Fruit fly (Drosophila melanogaster): ENCODE results near the gene Gr68a.

DNA sequence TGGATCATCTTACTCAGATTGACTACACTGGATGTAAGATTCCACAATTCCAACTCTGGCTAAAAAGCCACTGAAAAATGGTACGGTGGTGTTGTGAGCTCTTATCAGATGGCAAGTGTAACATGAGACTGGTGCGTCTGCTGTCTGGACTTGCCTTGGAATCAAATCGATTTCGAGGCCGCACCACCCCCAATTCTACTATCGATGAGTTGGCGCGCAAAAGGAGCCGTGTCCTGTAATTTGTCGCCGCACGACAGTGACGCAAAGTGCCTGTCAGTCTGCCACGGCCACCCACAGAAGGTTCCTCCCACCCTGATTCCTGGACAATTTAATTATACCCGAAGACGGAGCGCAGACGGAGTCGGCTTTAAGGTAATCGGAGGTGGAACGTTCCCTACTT, 15.5 kb downstream of the Gr68a start:
- no peak for TF ChIP-seq kay (GFP tag; ENCODE audit: borderline replicate concordance)
- no peak for TF ChIP-seq CG7045 (GFP tag; optimal IDR thresholded peaks at IDR 0.05)
- no peak for TF ChIP-seq Clk (GFP tag; optimal IDR thresholded peaks at IDR 0.05)

All from whole organism, adult.